Fruit fly (Drosophila melanogaster): ENCODE measurements around the gene CG6696.

DNA sequence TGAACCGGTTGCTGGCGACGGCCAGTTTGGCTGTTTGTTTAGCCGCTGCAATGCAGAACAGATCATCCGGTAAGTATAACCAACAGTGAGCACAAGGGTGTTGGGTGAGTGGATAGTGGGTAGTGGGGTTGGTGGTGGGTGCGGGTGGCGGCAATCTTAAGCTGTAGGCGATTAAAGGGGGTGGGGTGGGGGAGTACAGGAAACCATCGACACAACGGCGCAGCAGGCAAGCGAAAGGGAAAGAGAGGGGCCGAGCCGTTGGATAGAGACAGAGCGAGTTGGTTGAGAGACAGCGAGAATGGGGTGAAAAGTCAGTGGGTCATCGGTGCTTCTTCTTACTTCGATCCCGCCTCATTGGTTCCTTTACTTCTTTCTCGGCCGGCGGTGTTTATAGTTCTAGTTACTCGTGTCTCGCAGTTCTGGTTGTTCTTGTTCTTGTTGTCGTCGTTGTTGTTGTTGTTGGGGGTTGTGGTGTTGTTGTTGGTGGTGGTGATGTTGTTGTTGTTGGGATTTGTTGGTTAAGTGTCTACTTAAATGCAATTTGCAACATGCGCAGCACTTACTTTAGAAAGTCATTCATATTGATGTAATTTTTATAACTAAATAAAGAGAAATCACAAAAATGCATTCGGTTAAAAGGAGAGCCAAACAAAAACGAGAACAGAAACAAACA is 25.5 kb downstream of the CG6696 start:
- no peak for TF ChIP-seq Ets98B (GFP tag; IDR thresholded peaks at IDR 0.05)
- TF ChIP-seq CG8301 (tag; optimal IDR thresholded peaks at IDR 0.05), result no peak
- no peak for TF ChIP-seq CG34367 (tag; optimal IDR thresholded peaks at IDR 0.05)
- TF ChIP-seq CG10348 (GFP tag; IDR thresholded peaks at IDR 0.05), result no peak
- TF ChIP-seq gl (tag; optimal IDR thresholded peaks at IDR 0.05), result no peak
- TF ChIP-seq CG14655 (GFP tag; optimal IDR thresholded peaks at IDR 0.05), result no peak

Data from whole organism, pupa.